Fruit fly (Drosophila melanogaster) whole organism, prepupa: ENCODE measurements around the gene CG10098.
A peak's percentile ranks its signal among the peaks of the same experiment; 100 is the strongest.

ENCODE experiments used
- Blimp-1 ChIP-seq: fragments of 200-800 bp; sonication (Bioruptor generic); optimal IDR thresholded peaks from 3 replicates; lab custom pipeline; 2017; ENCODE audit warnings: missing biosample characterization, missing genetic modification characterization, mild to moderate bottlenecking, moderate library complexity, missing genetic modification reagents
- CG11762 ChIP-seq: fragments of 200-800 bp; sonication (Bioruptor generic); optimal IDR thresholded peaks from 3 replicates; lab custom pipeline; 2016; ENCODE audit warnings: missing biosample characterization, missing genetic modification characterization; ENCODE audit not compliant: insufficient read depth
- CG11902 ChIP-seq: fragments of 200-800 bp; sonication (Bioruptor generic); optimal IDR thresholded peaks from 3 replicates; lab custom pipeline; 2016; ENCODE audit warnings: missing biosample characterization, missing genetic modification characterization
- CG15336 ChIP-seq: fragments of 200-800 bp; sonication (Bioruptor generic); IDR thresholded peaks from 2 replicates; pipeline ENCODE4 v1.3.6; 2022; ENCODE audit warnings: missing biosample characterization, missing genetic modification characterization
- CG1621 ChIP-seq: fragments of 200-800 bp; sonication (Bioruptor generic); optimal IDR thresholded peaks from 3 replicates; lab custom pipeline; 2018; ENCODE audit warnings: missing biosample characterization, mild to moderate bottlenecking, missing genetic modification characterization
- CG16779 ChIP-seq: fragments of 200-800 bp; sonication (Bioruptor generic); optimal IDR thresholded peaks from 3 replicates; lab custom pipeline; 2017; ENCODE audit warnings: missing biosample characterization, mild to moderate bottlenecking, missing genetic modification characterization
- CG3919 ChIP-seq: fragments of 200-800 bp; sonication (Bioruptor generic); optimal IDR thresholded peaks from 3 replicates; lab custom pipeline; 2016; ENCODE audit warnings: missing biosample characterization, missing genetic modification characterization
- CG6163 ChIP-seq: fragments of 200-800 bp; sonication (Bioruptor generic); IDR thresholded peaks from 3 replicates; pipeline ENCODE4 v1.3.6; 2022; ENCODE audit warnings: missing biosample characterization, missing genetic modification characterization
- CG6276 ChIP-seq: fragments of 200-800 bp; sonication (Bioruptor generic); optimal IDR thresholded peaks from 2 replicates; lab custom pipeline; 2017; ENCODE audit warnings: missing biosample characterization, mild to moderate bottlenecking, missing genetic modification characterization
- CG6808 ChIP-seq: fragments of 200-800 bp; sonication (Bioruptor generic); optimal IDR thresholded peaks from 3 replicates; lab custom pipeline; 2017; ENCODE audit warnings: missing biosample characterization, missing genetic modification characterization, mild to moderate bottlenecking, moderate library complexity, missing genetic modification reagents
- CG6854 ChIP-seq: fragments of 200-800 bp; sonication (Bioruptor generic); optimal IDR thresholded peaks from 2 replicates; lab custom pipeline; 2017; ENCODE audit warnings: missing biosample characterization, mild to moderate bottlenecking, missing genetic modification characterization
- CG7368 ChIP-seq: fragments of 200-800 bp; sonication (Bioruptor generic); optimal IDR thresholded peaks from 3 replicates; lab custom pipeline; 2016; ENCODE audit warnings: missing biosample characterization, missing genetic modification characterization
- CG8319 ChIP-seq: fragments of 200-800 bp; sonication (Bioruptor generic); optimal IDR thresholded peaks from 3 replicates; lab custom pipeline; 2016; ENCODE audit warnings: missing biosample characterization, missing genetic modification characterization
- CG8632 ChIP-seq: fragments of 200-800 bp; sonication (Bioruptor generic); optimal IDR thresholded peaks from 3 replicates; lab custom pipeline; 2016; ENCODE audit warnings: missing biosample characterization, missing genetic modification characterization
- CG9139 ChIP-seq: fragments of 200-800 bp; sonication (Bioruptor generic); optimal IDR thresholded peaks from 3 replicates; lab custom pipeline; 2017; ENCODE audit warnings: missing biosample characterization, mild to moderate bottlenecking, missing genetic modification characterization
- Eip78C ChIP-seq: fragments of 200-800 bp; sonication (Bioruptor generic); peaks from one replicate; lab custom pipeline; 2016; ENCODE audit warnings: missing biosample characterization, missing genetic modification characterization
- Eip93F ChIP-seq: fragments of 200-800 bp; sonication (Bioruptor generic); optimal IDR thresholded peaks from 2 replicates; lab custom pipeline; 2016; ENCODE audit warnings: missing biosample characterization, mild to moderate bottlenecking, missing genetic modification characterization
- Ets96B ChIP-seq: fragments of 200-800 bp; optimal IDR thresholded peaks from 2 replicates; lab custom pipeline; 2019; ENCODE audit warnings: missing biosample characterization, mild to moderate bottlenecking, missing genetic modification characterization, moderate library complexity
- Gug ChIP-seq: fragments of 200-800 bp; sonication (Bioruptor generic); IDR thresholded peaks from 2 replicates; pipeline ENCODE4 v1.3.6; 2022; ENCODE audit warnings: missing biosample characterization, missing genetic modification characterization
- Hr38 ChIP-seq: sonication (Bioruptor generic); optimal IDR thresholded peaks from 2 replicates; lab custom pipeline; 2016; ENCODE audit warnings: missing biosample characterization, missing genetic modification characterization
- Hr39 ChIP-seq: fragments of 200-800 bp; sonication (Bioruptor generic); optimal IDR thresholded peaks from 2 replicates; lab custom pipeline; 2016; ENCODE audit warnings: missing biosample characterization, missing genetic modification characterization
- Hr4 ChIP-seq: fragments of 200-800 bp; sonication (Bioruptor generic); optimal IDR thresholded peaks from 3 replicates; lab custom pipeline; 2016; ENCODE audit warnings: missing biosample characterization, missing genetic modification characterization
- Sox102F ChIP-seq: fragments of 200-800 bp; sonication (Bioruptor generic); optimal IDR thresholded peaks from 2 replicates; lab custom pipeline; 2016; ENCODE audit warnings: missing biosample characterization, mild to moderate bottlenecking, missing genetic modification characterization
- Sox15 ChIP-seq: fragments of 200-800 bp; sonication (Bioruptor generic); optimal IDR thresholded peaks from 3 replicates; lab custom pipeline; 2016; ENCODE audit warnings: missing biosample characterization, missing genetic modification characterization
- achi ChIP-seq: fragments of 200-800 bp; sonication (Bioruptor generic); optimal IDR thresholded peaks from 3 replicates; lab custom pipeline; 2016; ENCODE audit warnings: missing biosample characterization, missing genetic modification characterization
- acj6 ChIP-seq: fragments of 200-800 bp; sonication (Bioruptor generic); optimal IDR thresholded peaks from 3 replicates; lab custom pipeline; 2016; ENCODE audit warnings: missing biosample characterization, missing genetic modification characterization
- cyc ChIP-seq: fragments of 200-800 bp; sonication (Bioruptor generic); optimal IDR thresholded peaks from 3 replicates; lab custom pipeline; 2016; ENCODE audit warnings: missing biosample characterization, missing genetic modification characterization
- esn ChIP-seq: fragments of 200-800 bp; sonication (Bioruptor generic); optimal IDR thresholded peaks from 2 replicates; lab custom pipeline; 2016; ENCODE audit warnings: missing biosample characterization, mild to moderate bottlenecking, missing genetic modification characterization, moderate library complexity
- fd59A ChIP-seq: fragments of 200-800 bp; sonication (Bioruptor generic); optimal IDR thresholded peaks from 2 replicates; lab custom pipeline; 2017; ENCODE audit warnings: missing biosample characterization, mild to moderate bottlenecking, missing genetic modification characterization, missing genetic modification reagents
- lz ChIP-seq: fragments of 200-800 bp; sonication (Bioruptor generic); optimal IDR thresholded peaks from 3 replicates; lab custom pipeline; 2016; ENCODE audit warnings: missing biosample characterization, missing genetic modification characterization
- net ChIP-seq: fragments of 200-800 bp; sonication (Bioruptor generic); optimal IDR thresholded peaks from 3 replicates; lab custom pipeline; 2016; ENCODE audit warnings: missing biosample characterization, missing genetic modification characterization
- spab ChIP-seq: fragments of 200-800 bp; sonication (Bioruptor generic); optimal IDR thresholded peaks from 2 replicates; lab custom pipeline; 2017; ENCODE audit warnings: missing biosample characterization, mild to moderate bottlenecking, missing genetic modification characterization, missing genetic modification reagents
- ss ChIP-seq, 2 experiments: fragments of 200-800 bp; sonication (Bioruptor generic); optimal IDR thresholded peaks; 2 replicates in 1 of 2; 3 replicates in 1 of 2; lab custom pipeline; 2017 to 2018; ENCODE audit warnings: mild to moderate bottlenecking in 2 of 2, missing biosample characterization in 2 of 2, missing genetic modification characterization in 2 of 2, moderate library complexity in 1 of 2
- svp ChIP-seq: fragments of 200-800 bp; sonication (Bioruptor generic); peaks from one replicate; lab custom pipeline; 2016; ENCODE audit warnings: missing biosample characterization, missing genetic modification characterization
- topi ChIP-seq: fragments of 200-800 bp; sonication (Bioruptor generic); optimal IDR thresholded peaks from 3 replicates; lab custom pipeline; 2016; ENCODE audit warnings: missing biosample characterization, missing genetic modification characterization
- vri ChIP-seq: fragments of 200-800 bp; sonication (Bioruptor generic); optimal IDR thresholded peaks from 3 replicates; lab custom pipeline; 2016; ENCODE audit warnings: missing biosample characterization, mild to moderate bottlenecking, missing genetic modification characterization

The CG10098 gene

DNA sequence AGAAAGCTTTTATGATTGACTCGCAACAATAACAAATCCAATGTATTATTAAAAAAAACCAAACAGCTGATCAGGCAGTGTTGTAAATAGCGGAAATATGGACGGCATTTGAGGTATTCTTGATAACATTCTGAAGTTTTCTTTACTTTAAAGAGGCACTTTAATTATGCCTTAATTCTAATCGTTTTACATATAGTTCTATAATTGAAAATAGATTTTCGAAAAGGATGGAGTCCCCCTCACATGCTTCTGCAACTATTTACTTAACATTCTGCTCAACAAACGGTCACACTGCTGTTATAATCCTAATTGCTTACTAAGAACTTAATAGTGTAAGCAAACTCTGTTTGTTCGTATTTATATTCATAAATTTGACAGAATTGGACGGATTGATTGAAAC is 3.6 kb downstream of the CG10098 start, which contains the start of gene CG10068 (continued):
- TF ChIP-seq Sox15 (GFP tag; lab: Kevin White, UChicago) = peak; percentile 64
- no peak for TF ChIP-seq CG16779 (tag; lab: Kevin White, UChicago)
- TF ChIP-seq Hr4 (GFP tag; lab: Kevin White, UChicago) = peak; percentile 72
- peak; percentile 95 for TF ChIP-seq Eip78C (GFP tag; lab: Kevin White, UChicago)
- TF ChIP-seq Gug (GFP tag; lab: Robert Waterston, UW) = no peak; the same call in 1 of the 2 replicates
- TF ChIP-seq fd59A (GFP tag; lab: Kevin White, UChicago) = peak; percentile 62
- TF ChIP-seq spab (GFP tag; lab: Kevin White, UChicago) = peak; percentile 54
- peak; percentile 73 for TF ChIP-seq vri (GFP tag; lab: Kevin White, UChicago)
- peak; percentile 90 for TF ChIP-seq lz
- TF ChIP-seq CG1621 (tag; lab: Kevin White, UChicago) = no peak
- TF ChIP-seq Hr39 (GFP tag; lab: Kevin White, UChicago) = peak; percentile 87
- peak; percentile 49 for TF ChIP-seq Blimp-1
- peak; percentile 64 for TF ChIP-seq CG7368
- TF ChIP-seq CG6808 (GFP tag; lab: Kevin White, UChicago) = peak; percentile 61
- TF ChIP-seq achi (GFP tag; lab: Kevin White, UChicago) = peak; percentile 82
- peak; percentile 84 for TF ChIP-seq CG8632 (GFP tag; lab: Kevin White, UChicago)
- TF ChIP-seq CG6163 (GFP tag; lab: Robert Waterston, UW) = peak; percentile 93
- TF ChIP-seq CG8319 (GFP tag; lab: Kevin White, UChicago) = peak; percentile 38
- TF ChIP-seq Ets96B (tag; lab: Kevin White, UChicago) = peak; percentile 80
- TF ChIP-seq CG3919 = peak; percentile 88
- TF ChIP-seq Sox102F (GFP tag; lab: Kevin White, UChicago) = peak; percentile 87
- peak; percentile 7 for TF ChIP-seq Hr38
- peak; percentile 55 for TF ChIP-seq CG11902
- peak; percentile 77 for TF ChIP-seq acj6
- TF ChIP-seq Eip93F (GFP tag; lab: Kevin White, UChicago) = no peak
- peak; percentile 11 for TF ChIP-seq CG9139
- TF ChIP-seq cyc (GFP tag; lab: Kevin White, UChicago) = peak; percentile 83
- peak; percentile 90 for TF ChIP-seq topi (GFP tag; lab: Kevin White, UChicago)
- peak; percentile 57 for TF ChIP-seq CG6854 (GFP tag; lab: Kevin White, UChicago)
- TF ChIP-seq net (GFP tag; lab: Kevin White, UChicago) = peak; percentile 69

DNA sequence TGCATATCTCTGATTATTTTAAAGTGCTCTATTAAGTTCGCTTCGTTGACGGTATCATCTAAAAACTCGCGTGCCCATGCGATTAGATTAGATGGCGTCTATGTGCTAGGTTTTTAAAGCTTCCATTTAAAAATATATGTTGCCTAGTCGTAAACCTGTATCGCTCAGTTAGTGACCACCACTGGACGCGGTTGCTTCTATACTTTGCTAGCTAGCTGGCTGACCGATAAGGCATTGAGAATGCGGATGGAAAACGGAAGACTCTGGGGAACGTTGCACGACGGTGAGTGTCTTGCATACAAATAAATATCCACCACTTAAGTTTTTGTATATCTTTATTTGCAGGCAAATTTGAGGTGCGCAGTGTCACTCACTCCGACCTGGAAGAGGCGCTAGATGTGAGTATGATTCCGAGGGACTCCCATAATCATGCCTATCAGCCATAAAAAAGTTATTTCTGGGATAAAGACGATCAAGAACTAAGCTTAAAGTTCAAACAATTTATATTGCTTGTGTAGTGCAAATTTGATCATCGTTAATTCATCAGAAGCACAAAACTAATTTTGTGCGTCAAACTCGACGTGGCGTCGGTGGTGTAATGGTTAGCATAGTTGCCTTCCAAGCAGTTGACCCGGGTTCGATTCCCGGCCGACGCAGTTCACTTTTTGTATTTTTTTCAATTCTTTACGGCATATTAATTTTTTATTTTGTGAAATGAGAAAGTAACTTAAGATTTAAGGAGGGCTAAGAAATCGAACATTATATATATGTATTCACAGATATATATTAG is 5.1 kb downstream of the CG10098 start, which contains the start of gene CG31248:
TSS of gene CG31248 (plus strand) at position 41 of the 790 bp plus-strand sequence.
- TF ChIP-seq CG6163 (GFP tag; lab: Robert Waterston, UW) (no peak), CG6276 (GFP tag; lab: Kevin White, UChicago) (peak; percentile 31), CG6854 (GFP tag; lab: Kevin White, UChicago) (peak; percentile 27), svp (GFP tag; lab: Kevin White, UChicago) (peak; percentile 31), topi (GFP tag; lab: Kevin White, UChicago) (no peak), fd59A (GFP tag; lab: Kevin White, UChicago) (no peak), CG15336 (GFP tag; lab: Robert Waterston, UW) (0 out of 2 replicates have a peak, but pooled peaks have one; percentile 6), ss (GFP tag; optimal IDR thresholded peaks at IDR 0.05; lab: Kevin White, UChicago) (no peak), CG11762 (GFP tag; lab: Kevin White, UChicago) (no peak)

DNA sequence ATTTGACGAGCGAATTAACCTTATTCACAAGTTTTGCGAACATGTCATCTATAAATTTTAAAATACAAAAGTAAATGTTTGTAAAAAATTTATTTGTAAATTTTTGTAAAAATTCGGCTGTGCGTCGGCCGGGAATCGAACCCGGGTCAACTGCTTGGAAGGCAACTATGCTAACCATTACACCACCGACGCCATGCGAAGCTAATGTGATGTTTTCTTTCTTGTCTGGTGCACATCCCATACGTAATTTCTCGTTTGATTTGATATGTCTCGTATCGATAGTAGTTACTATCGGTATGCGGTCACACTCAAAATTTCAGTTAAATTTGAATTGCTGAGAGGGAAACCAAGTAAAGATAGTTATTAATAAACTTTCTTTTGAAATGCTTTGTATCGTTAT is 6.5 kb downstream of the CG10098 start:
- TF ChIP-seq svp (GFP tag; lab: Kevin White, UChicago) (peak; percentile 70), Eip78C (GFP tag; lab: Kevin White, UChicago) (peak; percentile 58), achi (GFP tag; lab: Kevin White, UChicago) (no peak), esn (GFP tag; lab: Kevin White, UChicago) (peak; percentile 46), topi (GFP tag; lab: Kevin White, UChicago) (peak; percentile 14), CG6808 (GFP tag; lab: Kevin White, UChicago) (no peak)
